Fruit fly (Drosophila melanogaster) whole organism, adult: ENCODE results near the gene Mal-B1.

Source experiments
- kay ChIP-seq: fragments of 200-800 bp; sonication (Bioruptor generic); peaks from one replicate; lab custom pipeline; 2016; ENCODE audit warnings: missing biosample characterization, missing genetic modification characterization, borderline replicate concordance
- tj ChIP-seq: fragments of 200-800 bp; sonication (Bioruptor generic); optimal IDR thresholded peaks from 3 replicates; lab custom pipeline; 2017; ENCODE audit warnings: missing biosample characterization, mild to moderate bottlenecking, missing genetic modification characterization, moderate library complexity

dm6 chr2L:11837413-11837812 lies 9.6 kb upstream of the Mal-B1 start, which contains the start of gene Sfp33A2:
- TF ChIP-seq tj (GFP tag; lab: Kevin White, UChicago) (no peak), kay (GFP tag; lab: Kevin White, UChicago) (no peak)
